Worm (Caenorhabditis elegans): ENCODE measurements around the gene Y41G9A.5.

Gene Y41G9A.5

DNA sequence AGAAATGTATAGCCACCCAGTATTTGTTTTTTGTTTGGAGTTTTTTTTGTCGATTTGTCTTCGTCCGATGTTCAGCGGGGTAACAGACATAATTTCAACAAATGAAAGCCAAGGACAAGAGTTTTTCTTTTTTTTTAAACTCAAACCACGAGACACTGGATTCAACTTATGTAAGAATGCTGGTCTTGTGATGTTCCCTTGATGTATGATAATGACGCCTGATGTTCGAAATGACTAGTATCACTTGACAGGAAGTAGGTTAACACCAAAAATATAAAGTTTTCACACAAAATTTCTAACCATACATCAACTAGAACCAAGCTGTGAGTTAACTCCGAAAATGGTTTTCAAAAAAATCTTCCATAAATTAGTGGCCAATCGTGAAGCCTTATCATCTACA, 23.7 kb downstream of the Y41G9A.5 start:
- no peak for TF ChIP-seq ceh-14 (tag; optimal IDR thresholded peaks at IDR 0.05)
- no peak for TF ChIP-seq madf-2 (tag; optimal IDR thresholded peaks at IDR 0.05)
- TF ChIP-seq tbx-7 (tag; optimal IDR thresholded peaks at IDR 0.05): no peak
- TF ChIP-seq ceh-31 (tag; optimal IDR thresholded peaks at IDR 0.05): no peak
- TF ChIP-seq F13H6.1 (tag; optimal IDR thresholded peaks at IDR 0.05): no peak
- no peak for TF ChIP-seq sdc-2 (tag; optimal IDR thresholded peaks at IDR 0.05)
- no peak for TF ChIP-seq sox-4 (tag; optimal IDR thresholded peaks at IDR 0.05)
- TF ChIP-seq pqm-1 (tag; optimal IDR thresholded peaks at IDR 0.05): no peak
- no peak for TF ChIP-seq ref-2 (tag; optimal IDR thresholded peaks at IDR 0.05)
- TF ChIP-seq pros-1 (tag; optimal IDR thresholded peaks at IDR 0.05): no peak
- TF ChIP-seq K02D7.2 (tag; optimal IDR thresholded peaks at IDR 0.05): no peak
- no peak for TF ChIP-seq ets-4 (tag; optimal IDR thresholded peaks at IDR 0.05)
- no peak for TF ChIP-seq gmeb-2 (tag; optimal IDR thresholded peaks at IDR 0.05)
- no peak for TF ChIP-seq che-1 (tag; optimal IDR thresholded peaks at IDR 0.05)
- TF ChIP-seq ceh-48 (tag; optimal IDR thresholded peaks at IDR 0.05): no peak
- no peak for TF ChIP-seq ahr-1 (tag; optimal IDR thresholded peaks at IDR 0.05)
- no peak for TF ChIP-seq hlh-6 (tag; optimal IDR thresholded peaks at IDR 0.05)
- no peak for TF ChIP-seq pag-3 (tag; optimal IDR thresholded peaks at IDR 0.05; ENCODE audit: borderline replicate concordance)
- TF ChIP-seq hlh-13 (GFP tag; optimal IDR thresholded peaks at IDR 0.05): no peak

DNA sequence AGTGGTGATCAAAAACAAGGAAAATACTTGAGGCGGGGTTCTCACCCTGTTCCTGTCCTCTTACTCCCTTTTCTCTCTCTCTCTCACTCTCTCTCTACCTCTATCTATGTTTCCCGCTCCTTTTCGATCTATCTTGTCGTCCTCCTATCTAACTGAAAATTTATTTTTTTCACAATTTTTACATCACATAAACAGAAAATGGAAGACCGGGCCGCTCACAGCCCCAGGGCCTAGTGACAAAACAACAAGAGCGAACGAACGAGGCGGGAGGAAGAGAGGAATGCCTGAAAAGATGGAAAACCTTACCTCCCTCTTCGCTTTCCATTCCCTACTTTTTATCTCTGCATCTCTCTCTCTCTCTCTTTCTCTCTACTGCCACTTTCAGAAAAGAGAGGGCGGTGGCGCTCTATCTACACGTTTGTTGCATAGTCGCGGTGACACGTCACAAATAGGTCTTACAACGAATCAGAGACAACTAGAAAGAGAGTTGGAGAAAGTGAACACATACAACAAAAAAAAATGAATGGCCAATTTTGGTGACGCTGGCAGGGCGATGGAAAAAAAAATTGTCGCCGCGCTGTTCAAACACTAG, 24.4 kb downstream of the Y41G9A.5 start:
- no peak for TF ChIP-seq gmeb-2 (tag; optimal IDR thresholded peaks at IDR 0.05)
- no peak for TF ChIP-seq hlh-30 (tag; optimal IDR thresholded peaks at IDR 0.05; ENCODE audit: insufficient read depth)
- no peak for TF ChIP-seq Y22D7AL.16 (tag; optimal IDR thresholded peaks at IDR 0.05)
- TF ChIP-seq ceh-18 (tag; optimal IDR thresholded peaks at IDR 0.05): no peak
- no peak for TF ChIP-seq ceh-34 (tag; optimal IDR thresholded peaks at IDR 0.05)
- no peak for TF ChIP-seq lim-6 (tag; optimal IDR thresholded peaks at IDR 0.05)
- TF ChIP-seq ceh-19 (GFP tag; optimal IDR thresholded peaks at IDR 0.05): no peak
- no peak for TF ChIP-seq ceh-24 (tag; optimal IDR thresholded peaks at IDR 0.05)
- no peak for TF ChIP-seq pat-9 (tag; optimal IDR thresholded peaks at IDR 0.05)
- no peak for TF ChIP-seq odd-2 (tag; optimal IDR thresholded peaks at IDR 0.05)
- TF ChIP-seq fkh-10 (GFP tag; optimal IDR thresholded peaks at IDR 0.05): no peak
- no peak for TF ChIP-seq sox-4 (tag; optimal IDR thresholded peaks at IDR 0.05)
- no peak for TF ChIP-seq pros-1 (tag; optimal IDR thresholded peaks at IDR 0.05)
- TF ChIP-seq dve-1 (tag; optimal IDR thresholded peaks at IDR 0.05): no peak
- TF ChIP-seq dmd-4 (tag; optimal IDR thresholded peaks at IDR 0.05; ENCODE audit: borderline replicate concordance): no peak
- TF ChIP-seq tbx-7 (tag; optimal IDR thresholded peaks at IDR 0.05): no peak
- no peak for TF ChIP-seq ama-1 (optimal IDR thresholded peaks at IDR 0.05)
- TF ChIP-seq K09A11.1 (tag; optimal IDR thresholded peaks at IDR 0.05; ENCODE audit: insufficient read depth): no peak
- no peak for TF ChIP-seq hlh-15 (tag; optimal IDR thresholded peaks at IDR 0.05)
- no peak for TF ChIP-seq unc-3 (GFP tag; conservative IDR thresholded peaks at IDR 0.05)
- no peak for TF ChIP-seq unc-3 (tag; optimal IDR thresholded peaks at IDR 0.05)

- peak; percentile 21 for TF ChIP-seq ceh-18 (tag; optimal IDR thresholded peaks at IDR 0.05)
- no peak for TF ChIP-seq Y22D7AL.16 (tag; optimal IDR thresholded peaks at IDR 0.05)
- peak; percentile 79 for TF ChIP-seq unc-55 (GFP tag; optimal IDR thresholded peaks at IDR 0.05)
- TF ChIP-seq hlh-30 (tag; optimal IDR thresholded peaks at IDR 0.05; ENCODE audit: insufficient read depth): peak; percentile 71
Observed at ce11 chrX:2971542-2971988, 25.1 kb downstream of the Y41G9A.5 start.
